Worm (Caenorhabditis elegans) whole organism, L4 larva: Measurements from ENCODE around the gene T22F7.4.

Source experiments
- ama-1 ChIP-seq: fragments of 150-350 bp; optimal IDR thresholded peaks from 2 replicates; lab custom pipeline; 2014; ENCODE audit warnings: inconsistent platforms, mixed read lengths
- cey-2 ChIP-seq: sonication (generic microtip); optimal IDR thresholded peaks from 3 replicates; lab custom pipeline; 2017; ENCODE audit warnings: missing genetic modification characterization, mild to moderate bottlenecking, missing compliant biosample characterization, antibody characterized with exemption, borderline replicate concordance; ENCODE audit not compliant: insufficient read depth
- daf-12 ChIP-seq: fragments of 150-350 bp; optimal IDR thresholded peaks from 2 replicates; lab custom pipeline; 2014; ENCODE audit warnings: missing biosample characterization, missing genetic modification reagents, missing genetic modification characterization
- fos-1 ChIP-seq: fragments of 150-350 bp; optimal IDR thresholded peaks from 2 replicates; lab custom pipeline; 2014; ENCODE audit warnings: missing biosample characterization, missing genetic modification characterization
- lim-7 ChIP-seq: fragments of 200-800 bp; sonication (Bioruptor generic); IDR thresholded peaks from 2 replicates; pipeline ENCODE4 v1.3.6; 2022; ENCODE audit warnings: missing genetic modification characterization, missing compliant biosample characterization
- nhr-102 ChIP-seq: sonication (generic microtip); optimal IDR thresholded peaks from 2 replicates; lab custom pipeline; 2016; ENCODE audit warnings: mild to moderate bottlenecking, missing genetic modification characterization, moderate library complexity, missing compliant biosample characterization
- nhr-76 ChIP-seq: fragments of 150-350 bp; optimal IDR thresholded peaks from 2 replicates; lab custom pipeline; 2014; ENCODE audit warnings: missing biosample characterization, missing genetic modification characterization
- skn-1 ChIP-seq: fragments of 150-350 bp; optimal IDR thresholded peaks from 2 replicates; lab custom pipeline; 2014; ENCODE audit warnings: missing biosample characterization, missing genetic modification characterization
- unc-62 ChIP-seq, 3 experiments: fragments of 150-350 bp in 1 of 3; sonication (generic microtip); optimal IDR thresholded peaks in 2 of 3; peaks in 1 of 3; 1 replicate in 1 of 3; 2 replicates in 2 of 3; lab custom pipeline; 2014 to 2017; ENCODE audit warnings: missing biosample characterization in 3 of 3, missing genetic modification characterization in 3 of 3, missing genetic modification reagents in 3 of 3, missing genotype in 1 of 3

DNA sequence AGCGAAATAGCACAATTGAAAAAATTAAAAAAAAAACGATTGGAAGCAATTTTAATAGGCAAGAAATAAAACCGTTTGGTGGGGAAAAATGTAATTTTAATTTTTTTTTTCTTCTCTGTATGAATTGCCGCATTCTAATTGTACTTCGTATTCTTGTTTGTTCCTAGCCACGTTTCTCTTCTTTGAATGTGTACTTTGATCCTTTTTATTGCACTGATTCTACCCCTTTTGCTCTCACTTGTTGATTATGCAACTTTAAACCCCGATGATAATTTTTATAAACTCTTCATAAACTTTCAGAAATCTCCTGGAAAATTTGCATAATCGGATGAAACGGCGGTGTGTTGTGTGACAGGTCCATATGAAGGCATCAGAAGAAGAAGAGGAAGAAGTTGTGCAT is 15.0 kb upstream of the T22F7.4 start, which contains the start of gene T22F7.1:
- TF ChIP-seq ama-1 (lab: Kevin White, UChicago) (no peak), nhr-102 (tag; lab: Kevin White, UChicago) (no peak), unc-62 (GFP tag; optimal IDR thresholded peaks at IDR 0.05 in 1 of 2; lab: Kevin White, UChicago) (no peak), unc-62 (tag; optimal IDR thresholded peaks at IDR 0.05; lab: Kevin White, UChicago) (no peak), lim-7 (no peak), nhr-76 (no peak), daf-12 (tag; lab: Kevin White, UChicago) (no peak), cey-2 (tag; lab: Kevin White, UChicago) (no peak), skn-1 (tag; lab: Kevin White, UChicago) (no peak), fos-1 (no peak)
